Worm (Caenorhabditis elegans) whole organism, L2 larva: ENCODE data around the gene swm-1.

Experiments
- blmp-1 ChIP-seq: sonication (generic microtip); optimal IDR thresholded peaks from 2 replicates; lab custom pipeline; 2017; ENCODE audit warnings: missing genetic modification characterization, mild to moderate bottlenecking, missing compliant biosample characterization, antibody characterized with exemption, moderate library complexity; ENCODE audit not compliant: insufficient read depth
- lin-39 ChIP-seq: fragments of 150-350 bp; optimal IDR thresholded peaks from 2 replicates; lab custom pipeline; 2014; ENCODE audit warnings: missing biosample characterization, missing genetic modification reagents, missing genetic modification characterization
- nhr-77 ChIP-seq: fragments of 150-350 bp; optimal IDR thresholded peaks from 2 replicates; lab custom pipeline; 2014; ENCODE audit warnings: missing biosample characterization, missing genetic modification characterization
- sem-4 ChIP-seq: fragments of 150-350 bp; optimal IDR thresholded peaks from 2 replicates; lab custom pipeline; 2014; ENCODE audit warnings: missing biosample characterization, missing genetic modification reagents, missing genetic modification characterization
- unc-39 ChIP-seq: fragments of 150-350 bp; optimal IDR thresholded peaks from 2 replicates; lab custom pipeline; 2014; ENCODE audit warnings: missing biosample characterization, missing genetic modification characterization
- unc-62 ChIP-seq: fragments of 150-350 bp; optimal IDR thresholded peaks from 2 replicates; lab custom pipeline; 2014; ENCODE audit warnings: missing biosample characterization, missing genetic modification reagents, missing genetic modification characterization
- zag-1 ChIP-seq: fragments of 150-350 bp; optimal IDR thresholded peaks from 2 replicates; lab custom pipeline; 2014; ENCODE audit warnings: missing biosample characterization, missing genetic modification characterization

ce11 chrV:9074360-9074834 lies 19.7 kb upstream of the swm-1 start:
- TF ChIP-seq unc-62 = no peak
- TF ChIP-seq zag-1 (tag; lab: Kevin White, UChicago) = no peak
- TF ChIP-seq nhr-77 (tag; lab: Kevin White, UChicago) = no peak
- TF ChIP-seq sem-4 = no peak
- TF ChIP-seq lin-39 = no peak
- no peak for TF ChIP-seq unc-39 (tag; lab: Kevin White, UChicago)
- peak; percentile 7 for TF ChIP-seq blmp-1 (tag; lab: Kevin White, UChicago)
